Worm (Caenorhabditis elegans) whole organism, L3 larva: ENCODE results near the gene phat-3.

Experiments
- ZK546.5 ChIP-seq: sonication (generic microtip); optimal IDR thresholded peaks from 2 replicates; lab custom pipeline; 2017; ENCODE audit warnings: missing biosample characterization, missing genetic modification characterization
- elt-3 ChIP-seq, 3 experiments: fragments of 150-350 bp in 1 of 3; sonication (generic microtip) in 2 of 3; optimal IDR thresholded peaks; 2 replicates in 2 of 3; 4 replicates in 1 of 3; lab custom pipeline; 2014 to 2017; ENCODE audit warnings: missing biosample characterization in 3 of 3, missing genetic modification characterization in 3 of 3
- fkh-2 ChIP-seq: fragments of 150-350 bp; optimal IDR thresholded peaks from 2 replicates; lab custom pipeline; 2014; ENCODE audit warnings: missing biosample characterization, missing genetic modification reagents, missing genetic modification characterization
- hmg-11 ChIP-seq: sonication (generic microtip); optimal IDR thresholded peaks from 2 replicates; lab custom pipeline; 2016; ENCODE audit warnings: missing genetic modification characterization, missing compliant biosample characterization
- jun-1 ChIP-seq: fragments of 150-350 bp; optimal IDR thresholded peaks from 2 replicates; lab custom pipeline; 2014; ENCODE audit warnings: missing biosample characterization, missing genetic modification reagents, missing genetic modification characterization
- lin-15B ChIP-seq: fragments of 150-350 bp; optimal IDR thresholded peaks from 2 replicates; lab custom pipeline; 2014; ENCODE audit warnings: missing biosample characterization, missing genetic modification characterization
- lin-39 ChIP-seq: fragments of 150-350 bp; optimal IDR thresholded peaks from 2 replicates; lab custom pipeline; 2018; ENCODE audit warnings: missing biosample characterization, missing genetic modification reagents, missing genetic modification characterization
- mml-1 ChIP-seq: fragments of 150-350 bp; sonication (generic microtip); optimal IDR thresholded peaks from 3 replicates; lab custom pipeline; 2014; ENCODE audit warnings: missing biosample characterization, missing genetic modification characterization
- nhr-11 ChIP-seq: fragments of 150-350 bp; optimal IDR thresholded peaks from 2 replicates; lab custom pipeline; 2014; ENCODE audit warnings: missing biosample characterization, missing genetic modification characterization
- nhr-43 ChIP-seq: sonication (generic microtip); optimal IDR thresholded peaks from 2 replicates; lab custom pipeline; 2016; ENCODE audit warnings: mild to moderate bottlenecking, missing genetic modification characterization, missing compliant biosample characterization; ENCODE audit not compliant: poor library complexity, severe bottlenecking
- nhr-77 ChIP-seq: fragments of 150-350 bp; optimal IDR thresholded peaks from 2 replicates; lab custom pipeline; 2014; ENCODE audit warnings: missing biosample characterization, missing genetic modification characterization
- skn-1 ChIP-seq: fragments of 150-350 bp; optimal IDR thresholded peaks from 2 replicates; lab custom pipeline; 2014; ENCODE audit warnings: missing biosample characterization, missing genetic modification characterization
- unc-39 ChIP-seq: sonication (generic microtip); optimal IDR thresholded peaks from 4 replicates; lab custom pipeline; 2017; ENCODE audit warnings: missing biosample characterization, missing genetic modification characterization
- unc-62 ChIP-seq: fragments of 150-350 bp; sonication (generic microtip); optimal IDR thresholded peaks from 4 replicates; lab custom pipeline; 2014; ENCODE audit warnings: missing biosample characterization, missing genetic modification reagents, missing genetic modification characterization
- ztf-11 ChIP-seq: fragments of 150-350 bp; optimal IDR thresholded peaks from 2 replicates; lab custom pipeline; 2014; ENCODE audit warnings: missing biosample characterization, missing genetic modification characterization
- ztf-4 ChIP-seq: fragments of 150-350 bp; optimal IDR thresholded peaks from 2 replicates; lab custom pipeline; 2014; ENCODE audit warnings: missing biosample characterization, missing genetic modification characterization

The phat-3 gene

ce11 chrV:4082952-4083351 is 39.2 kb downstream of the phat-3 start, which contains the start of gene F38H12.5:
F38H12.5 (minus strand) TSS chrV:4083052.
- TF ChIP-seq unc-39 (tag; lab: Kevin White, UChicago), result no peak
- no peak for TF ChIP-seq elt-3 (tag; optimal IDR thresholded peaks at IDR 0.05; lab: Kevin White, UChicago)
- no peak for TF ChIP-seq ztf-11 (tag; lab: Kevin White, UChicago)
- TF ChIP-seq jun-1 (tag; lab: Kevin White, UChicago), result no peak
- no peak for TF ChIP-seq nhr-77 (tag; lab: Kevin White, UChicago)
- TF ChIP-seq lin-15B, result no peak
- TF ChIP-seq mml-1 (tag; lab: Kevin White, UChicago), result no peak
- TF ChIP-seq unc-62 (GFP tag; lab: Kevin White, UChicago), result no peak
- no peak for TF ChIP-seq nhr-11
- no peak for TF ChIP-seq ZK546.5
- TF ChIP-seq ztf-4 (tag; lab: Kevin White, UChicago), result no peak
- TF ChIP-seq hmg-11 (tag; lab: Kevin White, UChicago), result no peak
- TF ChIP-seq fkh-2 (tag; lab: Kevin White, UChicago), result no peak
- TF ChIP-seq nhr-43, result no peak
- no peak for TF ChIP-seq lin-39 (tag; lab: Kevin White, UChicago)
- TF ChIP-seq skn-1, result no peak
